Fruit fly (Drosophila melanogaster) whole organism, adult: ENCODE measurements around the gene DhpD.

Experiments
- CG11617 ChIP-seq: fragments of 200-800 bp; sonication (Bioruptor generic); optimal IDR thresholded peaks from 2 replicates; lab custom pipeline; 2017; ENCODE audit warnings: mild to moderate bottlenecking, missing biosample characterization, missing genetic modification reagents, missing genetic modification characterization
- CG12768 ChIP-seq: fragments of 200-800 bp; sonication (Bioruptor generic); optimal IDR thresholded peaks from 2 replicates; lab custom pipeline; 2017; ENCODE audit warnings: missing biosample characterization, missing genetic modification characterization, mild to moderate bottlenecking, moderate library complexity, missing genetic modification reagents
- CG14711 ChIP-seq: fragments of 200-800 bp; sonication (Bioruptor generic); optimal IDR thresholded peaks from 2 replicates; lab custom pipeline; 2018; ENCODE audit warnings: missing biosample characterization, mild to moderate bottlenecking, missing genetic modification characterization, moderate library complexity
- CG1620 ChIP-seq: fragments of 200-800 bp; sonication (Bioruptor generic); optimal IDR thresholded peaks from 2 replicates; lab custom pipeline; 2016; ENCODE audit warnings: missing biosample characterization, missing genetic modification characterization
- CG33017 ChIP-seq: fragments of 200-800 bp; sonication (Bioruptor generic); optimal IDR thresholded peaks from 2 replicates; lab custom pipeline; 2018; ENCODE audit warnings: missing biosample characterization, mild to moderate bottlenecking, missing genetic modification characterization, moderate library complexity
- CG5204 ChIP-seq: fragments of 200-800 bp; sonication (Bioruptor generic); optimal IDR thresholded peaks from 2 replicates; lab custom pipeline; 2016; ENCODE audit warnings: missing biosample characterization, missing genetic modification characterization
- CG7045 ChIP-seq: fragments of 200-800 bp; sonication (Bioruptor generic); optimal IDR thresholded peaks from 2 replicates; lab custom pipeline; 2017; ENCODE audit warnings: missing biosample characterization, mild to moderate bottlenecking, missing genetic modification characterization
- Clk ChIP-seq: fragments of 200-800 bp; sonication (Bioruptor generic); optimal IDR thresholded peaks from 2 replicates; lab custom pipeline; 2017; ENCODE audit warnings: missing biosample characterization, missing genetic modification characterization
- Crg-1 ChIP-seq: fragments of 200-800 bp; sonication (Bioruptor generic); optimal IDR thresholded peaks from 2 replicates; lab custom pipeline; 2016; ENCODE audit warnings: missing biosample characterization, missing genetic modification characterization
- Hr96 ChIP-seq: fragments of 200-800 bp; sonication (Bioruptor generic); optimal IDR thresholded peaks from 2 replicates; lab custom pipeline; 2016; ENCODE audit warnings: missing biosample characterization, missing genetic modification characterization
- Mnt ChIP-seq: fragments of 200-800 bp; sonication (Bioruptor generic); optimal IDR thresholded peaks from 2 replicates; lab custom pipeline; 2016; ENCODE audit warnings: missing biosample characterization, mild to moderate bottlenecking, missing genetic modification characterization
- bab1 ChIP-seq: fragments of 200-800 bp; sonication (Bioruptor generic); optimal IDR thresholded peaks from 3 replicates; lab custom pipeline; 2019; ENCODE audit warnings: missing biosample characterization, mild to moderate bottlenecking, missing genetic modification characterization, moderate library complexity
- cic ChIP-seq: fragments of 200-800 bp; sonication (Bioruptor generic); optimal IDR thresholded peaks from 2 replicates; lab custom pipeline; 2017; ENCODE audit warnings: missing biosample characterization, mild to moderate bottlenecking, missing genetic modification characterization, moderate library complexity
- cnc ChIP-seq, 2 experiments: fragments of >200 bp; optimal IDR thresholded peaks; 2 replicates each; lab custom pipeline; 2017
- kay ChIP-seq: fragments of 200-800 bp; sonication (Bioruptor generic); peaks from one replicate; lab custom pipeline; 2016; ENCODE audit warnings: missing biosample characterization, missing genetic modification characterization, borderline replicate concordance
- ovo ChIP-seq: fragments of 200-800 bp; sonication (Bioruptor generic); optimal IDR thresholded peaks from 2 replicates; lab custom pipeline; 2016; ENCODE audit warnings: missing biosample characterization, missing genetic modification characterization
- pad ChIP-seq: fragments of 200-800 bp; sonication (Bioruptor generic); optimal IDR thresholded peaks from 3 replicates; lab custom pipeline; 2017; ENCODE audit warnings: missing biosample characterization, missing genetic modification characterization, mild to moderate bottlenecking, moderate library complexity, missing genetic modification reagents
- tj ChIP-seq: fragments of 200-800 bp; sonication (Bioruptor generic); optimal IDR thresholded peaks from 3 replicates; lab custom pipeline; 2017; ENCODE audit warnings: missing biosample characterization, mild to moderate bottlenecking, missing genetic modification characterization, moderate library complexity
- toe ChIP-seq: fragments of 200-800 bp; sonication (Bioruptor generic); optimal IDR thresholded peaks from 2 replicates; lab custom pipeline; 2016; ENCODE audit warnings: missing biosample characterization, missing genetic modification characterization

DhpD gene

DNA sequence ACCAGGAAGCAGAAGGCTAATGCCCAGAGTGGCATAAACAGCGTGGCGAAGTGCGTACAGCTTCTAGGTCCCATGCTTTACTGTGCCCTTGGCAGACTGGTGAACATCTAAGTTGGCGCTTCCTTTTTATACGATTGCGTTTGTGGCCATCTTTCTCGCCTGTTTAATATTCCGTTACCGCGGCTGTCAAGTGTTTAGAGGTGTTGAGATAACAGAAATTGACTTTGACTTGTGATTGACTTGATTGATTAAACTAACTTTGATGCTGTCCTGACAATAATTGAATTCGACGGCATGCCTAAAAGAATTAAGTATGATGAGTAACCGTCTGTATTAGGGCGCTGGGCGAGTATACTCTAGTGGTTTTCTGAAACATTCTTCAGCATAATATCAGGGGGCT, 38.9 kb downstream of the DhpD start, which contains the start of gene Dsk:
Gene Dsk (minus strand): TSS at position 101 of the 400 bp plus-strand sequence.
- no peak for TF ChIP-seq CG5204 (GFP tag; lab: Kevin White, UChicago)
- no peak for TF ChIP-seq CG14711 (tag; lab: Kevin White, UChicago)
- TF ChIP-seq CG1620 (GFP tag; lab: Kevin White, UChicago): no peak
- no peak for TF ChIP-seq Clk (GFP tag; lab: Kevin White, UChicago)
- TF ChIP-seq ovo (GFP tag; lab: Kevin White, UChicago): no peak
- no peak for TF ChIP-seq CG7045 (GFP tag; lab: Kevin White, UChicago)
- TF ChIP-seq pad (GFP tag; lab: Kevin White, UChicago): no peak
- no peak for TF ChIP-seq tj
- no peak for TF ChIP-seq Crg-1 (GFP tag; lab: Kevin White, UChicago)
- no peak for TF ChIP-seq CG33017
- no peak for TF ChIP-seq Mnt (GFP tag; lab: Kevin White, UChicago)
- TF ChIP-seq Hr96 (GFP tag; lab: Kevin White, UChicago): no peak
- TF ChIP-seq toe: no peak
- TF ChIP-seq kay: no peak
- no peak for TF ChIP-seq cic (GFP tag; lab: Kevin White, UChicago)
- TF ChIP-seq CG11617 (GFP tag; lab: Kevin White, UChicago): no peak
- TF ChIP-seq bab1 (GFP tag; lab: Kevin White, UChicago): no peak

DNA sequence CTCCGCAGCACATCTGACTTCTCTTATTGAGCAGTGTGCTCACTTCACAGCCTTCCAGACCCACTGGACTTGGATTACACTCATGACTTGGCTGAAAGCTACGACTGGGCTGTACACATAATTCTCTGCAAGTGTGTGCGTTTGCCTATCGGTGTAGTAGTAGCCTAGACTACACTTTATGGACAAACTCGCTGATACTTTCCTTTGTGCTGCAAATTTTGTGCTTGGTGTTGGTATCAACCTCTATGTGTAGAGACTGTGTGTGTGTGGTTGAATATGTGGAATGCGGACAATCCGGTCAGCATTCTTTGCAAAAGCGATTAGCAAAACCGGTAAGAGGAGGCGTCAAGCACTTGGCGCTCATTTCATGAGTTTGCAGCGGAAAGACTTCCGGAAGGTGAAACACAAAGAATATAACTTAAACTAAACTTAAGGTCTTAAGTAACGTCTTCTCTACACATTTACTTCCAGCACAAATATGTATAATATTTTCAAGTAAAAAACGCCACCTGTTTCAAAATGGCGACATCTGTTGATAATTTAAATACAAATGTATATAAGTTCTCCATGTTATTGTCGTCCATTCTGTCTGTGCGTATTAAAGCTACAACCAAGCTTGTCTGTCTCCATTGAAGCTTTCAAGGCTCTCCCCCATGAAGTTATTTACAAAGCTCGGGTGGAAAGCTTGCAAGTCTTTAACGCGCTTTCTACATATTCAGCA, 42.1 kb downstream of the DhpD start:
- TF ChIP-seq cnc (optimal IDR thresholded peaks at IDR 0.05; lab: Kevin White, UChicago): no peak
- TF ChIP-seq CG14711 (tag; lab: Kevin White, UChicago): no peak
- no peak for TF ChIP-seq CG12768 (GFP tag; lab: Kevin White, UChicago)
- TF ChIP-seq kay: peak; percentile 72
- peak; percentile 91 for TF ChIP-seq tj
- TF ChIP-seq Mnt (GFP tag; lab: Kevin White, UChicago): no peak

DNA sequence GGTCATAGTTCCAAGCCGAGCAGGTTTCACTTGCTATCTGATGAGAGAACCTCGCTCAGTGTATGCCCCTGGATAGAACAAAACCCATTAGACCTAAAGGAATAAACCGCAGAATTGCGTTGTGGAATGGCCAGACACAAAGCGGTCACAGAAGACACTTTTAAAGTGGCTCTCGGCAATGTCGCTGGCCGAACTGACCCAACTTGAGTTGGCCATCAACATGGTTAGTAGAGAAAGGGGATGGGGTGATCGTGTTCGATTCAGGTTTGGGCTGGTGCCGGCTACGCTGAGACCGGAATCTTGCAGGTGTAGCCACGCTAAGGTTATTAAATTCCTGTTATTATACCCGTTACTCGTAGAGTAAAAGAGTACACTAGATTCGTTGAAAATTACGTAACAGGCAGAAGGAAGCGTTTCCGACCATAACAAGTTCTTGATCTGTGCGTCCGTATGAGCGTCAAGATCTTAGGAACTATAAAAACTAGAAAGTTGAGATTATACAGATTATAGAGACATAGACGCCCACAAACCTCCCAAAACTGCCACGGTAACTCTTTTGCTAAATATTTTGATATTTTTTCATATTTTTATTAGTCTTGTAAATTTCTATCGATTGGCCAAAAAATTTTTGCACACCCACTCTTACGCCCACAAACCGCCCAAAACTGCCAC, 48.4 kb downstream of the DhpD start:
- no peak for TF ChIP-seq toe
- TF ChIP-seq Mnt (GFP tag; lab: Kevin White, UChicago): no peak
- no peak for TF ChIP-seq CG11617 (GFP tag; lab: Kevin White, UChicago)
- no peak for TF ChIP-seq CG7045 (GFP tag; lab: Kevin White, UChicago)
- TF ChIP-seq bab1 (GFP tag; lab: Kevin White, UChicago): no peak
- no peak for TF ChIP-seq CG12768 (GFP tag; lab: Kevin White, UChicago)
- TF ChIP-seq Hr96 (GFP tag; lab: Kevin White, UChicago): no peak

DNA sequence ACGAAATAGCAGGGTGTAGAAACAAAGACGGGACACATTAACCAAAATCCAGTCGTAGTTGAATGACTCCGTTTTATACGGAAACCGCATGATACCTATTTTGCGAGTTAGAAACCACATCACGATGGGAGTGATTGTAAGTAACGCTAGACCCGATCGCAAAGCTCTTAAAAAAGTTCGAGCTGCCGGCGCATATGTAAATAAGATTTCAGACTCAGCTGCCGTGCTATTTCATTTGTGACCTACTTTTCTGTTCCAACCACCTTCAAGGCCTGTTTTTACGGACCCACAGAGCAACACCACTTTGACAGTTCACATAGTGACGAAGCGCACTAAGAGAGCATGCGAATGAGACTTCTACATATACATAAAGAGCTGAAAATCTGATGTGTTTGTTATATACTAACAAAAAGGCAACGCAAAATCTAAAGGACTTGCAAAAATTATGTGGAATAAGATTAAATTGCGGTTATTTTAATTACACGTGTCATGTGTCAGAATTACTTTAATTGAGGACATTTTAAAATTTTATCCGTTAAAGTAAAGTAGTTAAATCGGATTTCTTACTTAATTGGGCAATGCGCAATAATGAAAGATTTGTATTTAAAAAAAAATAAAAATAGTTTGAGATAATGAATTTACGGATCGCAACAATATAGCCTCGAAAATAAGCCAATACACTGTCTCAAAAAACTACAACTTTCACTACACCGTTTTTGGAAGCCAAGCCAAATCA, 50.1 kb downstream of the DhpD start:
- TF ChIP-seq Mnt (GFP tag; lab: Kevin White, UChicago) (no peak), CG7045 (GFP tag; lab: Kevin White, UChicago) (no peak), CG5204 (GFP tag; lab: Kevin White, UChicago) (no peak), bab1 (GFP tag; lab: Kevin White, UChicago) (no peak), CG14711 (tag; lab: Kevin White, UChicago) (no peak)
